Worm (Caenorhabditis elegans) whole organism, L3 larva: ENCODE measurements around the gene srw-11.

Source experiments
- elt-1 ChIP-seq: fragments of 150-350 bp; optimal IDR thresholded peaks from 2 replicates; lab custom pipeline; 2014; ENCODE audit warnings: missing biosample characterization, missing genetic modification characterization
- elt-2 ChIP-seq: sonication (generic microtip); optimal IDR thresholded peaks from 2 replicates; lab custom pipeline; 2016; ENCODE audit warnings: missing genetic modification reagents, mild to moderate bottlenecking, missing genetic modification characterization, missing compliant biosample characterization
- elt-3 ChIP-seq, 3 experiments: fragments of 150-350 bp in 1 of 3; sonication (generic microtip) in 2 of 3; optimal IDR thresholded peaks; 2 replicates in 2 of 3; 4 replicates in 1 of 3; lab custom pipeline; 2014 to 2017; ENCODE audit warnings: missing biosample characterization in 3 of 3, missing genetic modification characterization in 3 of 3
- jun-1 ChIP-seq: fragments of 150-350 bp; optimal IDR thresholded peaks from 2 replicates; lab custom pipeline; 2014; ENCODE audit warnings: missing biosample characterization, missing genetic modification reagents, missing genetic modification characterization
- nfya-1 ChIP-seq: sonication (generic microtip); optimal IDR thresholded peaks from 2 replicates; lab custom pipeline; 2017; ENCODE audit warnings: missing genetic modification characterization, mild to moderate bottlenecking, missing compliant biosample characterization, antibody characterized with exemption, moderate library complexity; ENCODE audit not compliant: insufficient read depth
- nhr-12 ChIP-seq: fragments of 150-350 bp; optimal IDR thresholded peaks from 2 replicates; lab custom pipeline; 2014; ENCODE audit warnings: missing biosample characterization, missing genetic modification characterization
- nhr-237 ChIP-seq: fragments of 150-350 bp; optimal IDR thresholded peaks from 2 replicates; lab custom pipeline; 2014; ENCODE audit warnings: missing biosample characterization, missing genetic modification characterization
- pha-4 ChIP-seq: fragments of 150-350 bp; optimal IDR thresholded peaks from 2 replicates; lab custom pipeline; 2014; ENCODE audit warnings: missing biosample characterization, missing genetic modification reagents, missing genetic modification characterization
- pqm-1 ChIP-seq: fragments of 150-350 bp; optimal IDR thresholded peaks from 2 replicates; lab custom pipeline; 2017; ENCODE audit warnings: missing biosample characterization, missing genetic modification characterization, inconsistent platforms
- unc-62 ChIP-seq: fragments of 150-350 bp; sonication (generic microtip); optimal IDR thresholded peaks from 4 replicates; lab custom pipeline; 2014; ENCODE audit warnings: missing biosample characterization, missing genetic modification reagents, missing genetic modification characterization
- ztf-11 ChIP-seq: fragments of 150-350 bp; optimal IDR thresholded peaks from 2 replicates; lab custom pipeline; 2014; ENCODE audit warnings: missing biosample characterization, missing genetic modification characterization

DNA sequence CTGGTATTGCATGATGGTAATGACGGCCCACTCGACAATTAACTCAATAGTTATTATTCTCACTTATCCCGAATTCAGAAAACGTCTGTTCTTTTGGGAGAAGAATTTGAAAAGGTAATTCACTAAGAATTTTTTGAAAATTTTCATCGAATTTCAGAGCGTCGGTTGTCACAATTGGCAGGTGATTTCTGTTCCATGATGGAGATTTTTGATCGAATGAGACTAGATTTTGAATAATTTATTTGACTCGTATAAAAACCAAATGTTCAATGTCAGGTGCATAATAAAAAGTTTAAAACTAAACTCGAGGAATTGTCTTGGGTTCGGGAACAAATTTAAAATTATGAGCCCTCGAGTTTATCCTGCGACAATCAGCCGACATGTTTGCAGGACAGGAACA is 23.4 kb downstream of the srw-11 start, which contains the start of gene sri-25:
- TF ChIP-seq unc-62 (GFP tag; lab: Kevin White, UChicago) (no peak), elt-3 (tag; optimal IDR thresholded peaks at IDR 0.05; lab: Kevin White, UChicago) (no peak), pqm-1 (tag; lab: Kevin White, UChicago) (no peak), nhr-237 (tag; lab: Kevin White, UChicago) (no peak), elt-2 (no peak), elt-1 (tag; lab: Kevin White, UChicago) (no peak), pha-4 (no peak), jun-1 (tag; lab: Kevin White, UChicago) (no peak), nhr-12 (tag; lab: Kevin White, UChicago) (no peak), ztf-11 (tag; lab: Kevin White, UChicago) (no peak), nfya-1 (tag; lab: Kevin White, UChicago) (no peak)
